Fruit fly (Drosophila melanogaster) whole organism, adult: ENCODE measurements around the gene AttD.

Experiments
- CG11617 ChIP-seq: fragments of 200-800 bp; sonication (Bioruptor generic); optimal IDR thresholded peaks from 2 replicates; lab custom pipeline; 2017; ENCODE audit warnings: mild to moderate bottlenecking, missing biosample characterization, missing genetic modification reagents, missing genetic modification characterization
- CG33017 ChIP-seq: fragments of 200-800 bp; sonication (Bioruptor generic); optimal IDR thresholded peaks from 2 replicates; lab custom pipeline; 2018; ENCODE audit warnings: missing biosample characterization, mild to moderate bottlenecking, missing genetic modification characterization, moderate library complexity
- CG7045 ChIP-seq: fragments of 200-800 bp; sonication (Bioruptor generic); optimal IDR thresholded peaks from 2 replicates; lab custom pipeline; 2017; ENCODE audit warnings: missing biosample characterization, mild to moderate bottlenecking, missing genetic modification characterization
- CG7101 ChIP-seq: fragments of 200-800 bp; sonication (Bioruptor generic); optimal IDR thresholded peaks from 2 replicates; lab custom pipeline; 2018; ENCODE audit warnings: missing biosample characterization, mild to moderate bottlenecking, missing genetic modification characterization, moderate library complexity
- Clk ChIP-seq: fragments of 200-800 bp; sonication (Bioruptor generic); optimal IDR thresholded peaks from 2 replicates; lab custom pipeline; 2017; ENCODE audit warnings: missing biosample characterization, missing genetic modification characterization
- Crg-1 ChIP-seq: fragments of 200-800 bp; sonication (Bioruptor generic); optimal IDR thresholded peaks from 2 replicates; lab custom pipeline; 2016; ENCODE audit warnings: missing biosample characterization, missing genetic modification characterization
- Hr96 ChIP-seq: fragments of 200-800 bp; sonication (Bioruptor generic); optimal IDR thresholded peaks from 2 replicates; lab custom pipeline; 2016; ENCODE audit warnings: missing biosample characterization, missing genetic modification characterization
- Mnt ChIP-seq: fragments of 200-800 bp; sonication (Bioruptor generic); optimal IDR thresholded peaks from 2 replicates; lab custom pipeline; 2016; ENCODE audit warnings: missing biosample characterization, mild to moderate bottlenecking, missing genetic modification characterization
- bab1 ChIP-seq: fragments of 200-800 bp; sonication (Bioruptor generic); optimal IDR thresholded peaks from 3 replicates; lab custom pipeline; 2019; ENCODE audit warnings: missing biosample characterization, mild to moderate bottlenecking, missing genetic modification characterization, moderate library complexity
- cnc ChIP-seq, 2 experiments: fragments of >200 bp; optimal IDR thresholded peaks; 2 replicates each; lab custom pipeline; 2017
- kay ChIP-seq: fragments of 200-800 bp; sonication (Bioruptor generic); peaks from one replicate; lab custom pipeline; 2016; ENCODE audit warnings: missing biosample characterization, missing genetic modification characterization, borderline replicate concordance
- pad ChIP-seq: fragments of 200-800 bp; sonication (Bioruptor generic); optimal IDR thresholded peaks from 3 replicates; lab custom pipeline; 2017; ENCODE audit warnings: missing biosample characterization, missing genetic modification characterization, mild to moderate bottlenecking, moderate library complexity, missing genetic modification reagents
- tj ChIP-seq: fragments of 200-800 bp; sonication (Bioruptor generic); optimal IDR thresholded peaks from 3 replicates; lab custom pipeline; 2017; ENCODE audit warnings: missing biosample characterization, mild to moderate bottlenecking, missing genetic modification characterization, moderate library complexity
- toe ChIP-seq: fragments of 200-800 bp; sonication (Bioruptor generic); optimal IDR thresholded peaks from 2 replicates; lab custom pipeline; 2016; ENCODE audit warnings: missing biosample characterization, missing genetic modification characterization

DNA sequence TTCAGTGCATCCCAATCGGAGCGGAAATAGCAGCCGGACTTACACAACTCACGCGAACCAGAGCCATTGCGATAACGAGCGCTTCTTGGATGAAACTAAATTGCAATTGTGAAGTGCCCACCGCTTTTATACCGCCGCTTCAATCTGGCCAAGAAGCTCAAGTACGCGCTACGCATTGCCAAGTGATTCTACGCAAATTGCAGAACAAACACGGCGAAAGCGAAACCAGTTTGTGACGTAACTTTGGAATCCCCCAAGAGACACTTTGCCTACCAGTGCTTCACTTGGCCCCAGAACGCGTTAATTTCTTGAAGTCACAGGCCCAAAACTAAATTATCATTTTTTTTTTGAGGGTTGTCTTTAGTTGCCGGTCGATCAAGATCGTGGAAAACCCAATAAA, 13.7 kb upstream of the AttD start, which contains the start of gene Edg91:
- TF ChIP-seq Crg-1 (GFP tag; lab: Kevin White, UChicago) (no peak), CG11617 (no peak), toe (no peak), Mnt (GFP tag; lab: Kevin White, UChicago) (no peak), cnc (optimal IDR thresholded peaks at IDR 0.05; lab: Kevin White, UChicago) (no peak), Clk (GFP tag; lab: Kevin White, UChicago) (no peak), bab1 (GFP tag; lab: Kevin White, UChicago) (no peak), Hr96 (GFP tag; lab: Kevin White, UChicago) (no peak), CG33017 (no peak), CG7045 (GFP tag; lab: Kevin White, UChicago) (no peak), tj (no peak), kay (GFP tag; lab: Kevin White, UChicago) (no peak), pad (GFP tag; lab: Kevin White, UChicago) (no peak), CG7101 (no peak)
